Fruit fly (Drosophila melanogaster) whole organism, embryonic: ENCODE measurements around the gene msb1l.

Experiments
- BtbVII ChIP-seq: fragments of 200-800 bp; sonication (Bioruptor generic); optimal IDR thresholded peaks from 3 replicates; lab custom pipeline; 2017; ENCODE audit warnings: missing biosample characterization, mild to moderate bottlenecking, missing genetic modification characterization
- CG10209 ChIP-seq: fragments of 200-800 bp; sonication (Bioruptor generic); optimal IDR thresholded peaks from 3 replicates; lab custom pipeline; 2017; ENCODE audit warnings: missing biosample characterization, mild to moderate bottlenecking, missing genetic modification characterization, missing genetic modification reagents
- CG10959 ChIP-seq: fragments of 200-800 bp; sonication (Bioruptor generic); IDR thresholded peaks from 2 replicates; pipeline ENCODE4 v1.3.6; 2022; ENCODE audit warnings: missing biosample characterization, missing genetic modification characterization
- CG11085 ChIP-seq: fragments of 200-800 bp; sonication (Bioruptor generic); IDR thresholded peaks from 2 replicates; pipeline ENCODE4 v1.3.6; 2022; ENCODE audit warnings: missing biosample characterization, missing genetic modification characterization
- CG11504 ChIP-seq: fragments of 200-800 bp; sonication (Bioruptor generic); optimal IDR thresholded peaks from 3 replicates; lab custom pipeline; 2019; ENCODE audit warnings: missing biosample characterization, mild to moderate bottlenecking, missing genetic modification characterization, moderate library complexity
- CG12071 ChIP-seq: fragments of 200-800 bp; sonication (Bioruptor generic); optimal IDR thresholded peaks from 3 replicates; lab custom pipeline; 2018; ENCODE audit warnings: missing biosample characterization, mild to moderate bottlenecking, missing genetic modification characterization
- CG12391 ChIP-seq: fragments of 200-800 bp; sonication (Bioruptor generic); optimal IDR thresholded peaks from 3 replicates; lab custom pipeline; 2018; ENCODE audit warnings: missing biosample characterization, mild to moderate bottlenecking, missing genetic modification characterization, moderate library complexity
- CG13894 ChIP-seq: fragments of 200-800 bp; sonication (Bioruptor generic); optimal IDR thresholded peaks from 3 replicates; lab custom pipeline; 2018; ENCODE audit warnings: missing biosample characterization, mild to moderate bottlenecking, missing genetic modification characterization, moderate library complexity
- CG17912 ChIP-seq: fragments of 200-800 bp; sonication (Bioruptor generic); optimal IDR thresholded peaks from 2 replicates; lab custom pipeline; 2018; ENCODE audit warnings: missing biosample characterization, mild to moderate bottlenecking, missing genetic modification characterization
- CG32767 ChIP-seq: fragments of 200-800 bp; sonication (Bioruptor generic); IDR thresholded peaks from 2 replicates; pipeline ENCODE4 v1.3.6; 2022; ENCODE audit warnings: missing biosample characterization, missing genetic modification characterization
- CG3407 ChIP-seq: fragments of 200-800 bp; sonication (Bioruptor generic); optimal IDR thresholded peaks from 2 replicates; lab custom pipeline; 2018; ENCODE audit warnings: missing biosample characterization, mild to moderate bottlenecking, missing genetic modification characterization
- CG34376 ChIP-seq: fragments of 200-800 bp; sonication (Bioruptor generic); optimal IDR thresholded peaks from 2 replicates; lab custom pipeline; 2018; ENCODE audit warnings: missing biosample characterization, mild to moderate bottlenecking, missing genetic modification characterization
- CG4820 ChIP-seq: fragments of 200-800 bp; sonication (Bioruptor generic); optimal IDR thresholded peaks from 3 replicates; lab custom pipeline; 2016; ENCODE audit warnings: missing biosample characterization, missing genetic modification characterization
- CG6813 ChIP-seq: fragments of 200-800 bp; sonication (Bioruptor generic); optimal IDR thresholded peaks from 2 replicates; lab custom pipeline; 2017; ENCODE audit warnings: missing biosample characterization, missing genetic modification characterization, mild to moderate bottlenecking, moderate library complexity, missing genetic modification reagents
- CG7928 ChIP-seq: fragments of 200-800 bp; sonication (Bioruptor generic); optimal IDR thresholded peaks from 2 replicates; lab custom pipeline; 2017; ENCODE audit warnings: missing biosample characterization, mild to moderate bottlenecking, missing genetic modification characterization
- CG9727 ChIP-seq: fragments of 200-800 bp; sonication (Bioruptor generic); optimal IDR thresholded peaks from 3 replicates; lab custom pipeline; 2017; ENCODE audit warnings: missing biosample characterization, mild to moderate bottlenecking, missing genetic modification characterization
- Chrac-16 ChIP-seq: fragments of 200-800 bp; sonication (Bioruptor generic); optimal IDR thresholded peaks from 3 replicates; lab custom pipeline; 2016; ENCODE audit warnings: missing biosample characterization, missing genetic modification characterization
- Dip3 ChIP-seq: fragments of 200-800 bp; sonication (Bioruptor generic); optimal IDR thresholded peaks from 3 replicates; lab custom pipeline; 2016; ENCODE audit warnings: missing biosample characterization, missing genetic modification characterization
- ERR ChIP-seq: fragments of 200-800 bp; sonication (Bioruptor generic); optimal IDR thresholded peaks from 2 replicates; lab custom pipeline; 2016; ENCODE audit warnings: missing biosample characterization, missing genetic modification characterization
- HLHmδ ChIP-seq: fragments of 200-800 bp; sonication (Bioruptor generic); optimal IDR thresholded peaks from 2 replicates; lab custom pipeline; 2018; ENCODE audit warnings: missing biosample characterization, mild to moderate bottlenecking, missing genetic modification characterization, moderate library complexity
- Hand ChIP-seq: fragments of 200-800 bp; sonication (Bioruptor generic); optimal IDR thresholded peaks from 2 replicates; lab custom pipeline; 2017; ENCODE audit warnings: mild to moderate bottlenecking, missing biosample characterization, missing genetic modification reagents, missing genetic modification characterization
- Max ChIP-seq: fragments of 200-800 bp; sonication (Bioruptor generic); optimal IDR thresholded peaks from 2 replicates; lab custom pipeline; 2016; ENCODE audit warnings: missing biosample characterization, mild to moderate bottlenecking, missing genetic modification characterization
- Nf-YB ChIP-seq: fragments of 200-800 bp; sonication (Bioruptor generic); optimal IDR thresholded peaks from 3 replicates; lab custom pipeline; 2019; ENCODE audit warnings: missing biosample characterization, mild to moderate bottlenecking, missing genetic modification characterization, moderate library complexity
- Sox100B ChIP-seq: fragments of 200-800 bp; sonication (Bioruptor generic); optimal IDR thresholded peaks from 3 replicates; lab custom pipeline; 2018; ENCODE audit warnings: missing biosample characterization, mild to moderate bottlenecking, missing genetic modification characterization
- Xbp1 ChIP-seq: fragments of 200-800 bp; sonication (Bioruptor generic); optimal IDR thresholded peaks from 3 replicates; lab custom pipeline; 2016; ENCODE audit warnings: missing biosample characterization, mild to moderate bottlenecking, missing genetic modification characterization
- Xrp1 ChIP-seq: fragments of 200-800 bp; sonication (Bioruptor generic); IDR thresholded peaks from 2 replicates; pipeline ENCODE4 v1.3.6; 2022; ENCODE audit warnings: missing biosample characterization, missing genetic modification characterization
- ara ChIP-seq: fragments of 200-800 bp; sonication (Bioruptor generic); IDR thresholded peaks from 2 replicates; pipeline ENCODE4 v1.3.6; 2022; ENCODE audit warnings: missing biosample characterization, missing genetic modification characterization
- bab2 ChIP-seq: fragments of 200-800 bp; sonication (Bioruptor generic); optimal IDR thresholded peaks from 2 replicates; lab custom pipeline; 2016; ENCODE audit warnings: missing biosample characterization, missing genetic modification characterization
- corto ChIP-seq: fragments of 200-800 bp; sonication (Bioruptor generic); optimal IDR thresholded peaks from 2 replicates; lab custom pipeline; 2016; ENCODE audit warnings: missing biosample characterization, mild to moderate bottlenecking, missing genetic modification characterization, moderate library complexity
- croc ChIP-seq: fragments of 200-800 bp; sonication (Bioruptor generic); conservative IDR thresholded peaks from 3 replicates; pipeline ENCODE4 v1.3.6; 2022; ENCODE audit warnings: missing biosample characterization, missing genetic modification characterization
- dimm ChIP-seq: fragments of 200-800 bp; sonication (Bioruptor generic); IDR thresholded peaks from 2 replicates; pipeline ENCODE4 v1.3.6; 2022; ENCODE audit warnings: missing biosample characterization, missing genetic modification characterization
- dpn ChIP-seq, 2 experiments: fragments of 200-800 bp; sonication (Bioruptor generic); optimal IDR thresholded peaks; 3 replicates each; lab custom pipeline; 2016; ENCODE audit warnings: missing biosample characterization in 2 of 2, missing genetic modification characterization in 2 of 2
- fd96Cb ChIP-seq: fragments of 200-800 bp; sonication (Bioruptor generic); optimal IDR thresholded peaks from 2 replicates; lab custom pipeline; 2018; ENCODE audit warnings: missing biosample characterization, mild to moderate bottlenecking, missing genetic modification characterization, moderate library complexity
- gce ChIP-seq: fragments of 200-800 bp; sonication (Bioruptor generic); IDR thresholded peaks from 3 replicates; pipeline ENCODE4 v1.3.6; 2022; ENCODE audit warnings: missing biosample characterization, missing genetic modification characterization
- gem ChIP-seq: fragments of 200-800 bp; sonication (Bioruptor generic); optimal IDR thresholded peaks from 2 replicates; lab custom pipeline; 2019; ENCODE audit warnings: missing biosample characterization, mild to moderate bottlenecking, missing genetic modification characterization, moderate library complexity
- gsb-n ChIP-seq: fragments of 200-800 bp; sonication (Bioruptor generic); optimal IDR thresholded peaks from 3 replicates; lab custom pipeline; 2018; ENCODE audit warnings: missing biosample characterization, mild to moderate bottlenecking, missing genetic modification characterization
- gt ChIP-seq: fragments of 200-800 bp; sonication (Bioruptor generic); IDR thresholded peaks from 2 replicates; pipeline ENCODE4 v1.3.6; 2022; ENCODE audit warnings: missing biosample characterization, missing genetic modification characterization
- h ChIP-seq: fragments of >200 bp; optimal IDR thresholded peaks from 2 replicates; lab custom pipeline; 2017
- lola ChIP-seq, 3 experiments: fragments of >200 bp in 2 of 3; fragments of 200-800 bp in 1 of 3; sonication (Bioruptor generic) in 1 of 3; optimal IDR thresholded peaks; 2 replicates each; lab custom pipeline; 2017 to 2019; ENCODE audit warnings: missing biosample characterization in 3 of 3, missing genetic modification characterization in 3 of 3, mild to moderate bottlenecking in 1 of 3, moderate library complexity in 1 of 3
- phol ChIP-seq: fragments of 200-800 bp; sonication (Bioruptor generic); optimal IDR thresholded peaks from 3 replicates; lab custom pipeline; 2018; ENCODE audit warnings: missing biosample characterization, mild to moderate bottlenecking, missing genetic modification characterization, moderate library complexity
- pum ChIP-seq: fragments of 200-800 bp; sonication (Bioruptor generic); optimal IDR thresholded peaks from 2 replicates; lab custom pipeline; 2016; ENCODE audit warnings: missing biosample characterization, missing genetic modification characterization
- pzg ChIP-seq: fragments of 200-800 bp; sonication (Bioruptor generic); optimal IDR thresholded peaks from 3 replicates; lab custom pipeline; 2018; ENCODE audit warnings: missing biosample characterization, mild to moderate bottlenecking, missing genetic modification characterization, moderate library complexity
- sc ChIP-seq, 3 experiments: fragments of >200 bp in 2 of 3; fragments of 200-800 bp in 1 of 3; sonication (Bioruptor generic) in 1 of 3; optimal IDR thresholded peaks; 2 replicates in 2 of 3; 3 replicates in 1 of 3; lab custom pipeline; 2017; ENCODE audit warnings: mild to moderate bottlenecking in 1 of 3, missing biosample characterization in 1 of 3, missing genetic modification characterization in 1 of 3, missing genetic modification reagents in 1 of 3
- sisA ChIP-seq: fragments of 200-800 bp; sonication (Bioruptor generic); IDR thresholded peaks from 2 replicates; pipeline ENCODE4 v1.3.6; 2022; ENCODE audit warnings: missing biosample characterization, missing genetic modification characterization
- tap ChIP-seq: fragments of 200-800 bp; optimal IDR thresholded peaks from 3 replicates; lab custom pipeline; 2019; ENCODE audit warnings: missing biosample characterization, mild to moderate bottlenecking, missing genetic modification characterization, moderate library complexity
- tup ChIP-seq: fragments of 200-800 bp; sonication (Bioruptor generic); optimal IDR thresholded peaks from 2 replicates; lab custom pipeline; 2016; ENCODE audit warnings: missing biosample characterization, mild to moderate bottlenecking, missing genetic modification characterization, moderate library complexity
- twi ChIP-seq: fragments of 200-800 bp; optimal IDR thresholded peaks from 2 replicates; lab custom pipeline; 2019; ENCODE audit warnings: missing biosample characterization, mild to moderate bottlenecking, missing genetic modification characterization, moderate library complexity
- unpg ChIP-seq: fragments of 200-800 bp; sonication (Bioruptor generic); optimal IDR thresholded peaks from 3 replicates; lab custom pipeline; 2018; ENCODE audit warnings: missing biosample characterization, mild to moderate bottlenecking, missing genetic modification characterization, moderate library complexity

The msb1l gene

dm6 chr2L:19537779-19538456 lies 39.6 kb upstream of the msb1l start, which contains the start of gene CG13082 (continued):
- peak; percentile 28 for TF ChIP-seq Chrac-16 (GFP tag; lab: Kevin White, UChicago)
- peak; percentile 20 for TF ChIP-seq tap (tag; lab: Kevin White, UChicago)
- TF ChIP-seq pzg (GFP tag; lab: Kevin White, UChicago), result no peak
- TF ChIP-seq Xrp1 (GFP tag; lab: Robert Waterston, UW), result peak; percentile 81
- peak; percentile 61 for TF ChIP-seq CG4820 (GFP tag; lab: Kevin White, UChicago)
- no peak for TF ChIP-seq CG13894 (tag; lab: Kevin White, UChicago)
- TF ChIP-seq CG32767 (GFP tag; lab: Robert Waterston, UW), result 0 out of 2 replicates have a peak, but pooled peaks have one; percentile 16
- TF ChIP-seq gsb-n (tag; lab: Kevin White, UChicago), result peak; percentile 77
- TF ChIP-seq CG9727 (GFP tag; lab: Kevin White, UChicago), result peak; percentile 58
- TF ChIP-seq CG12391 (tag; lab: Kevin White, UChicago), result peak; percentile 55
- no peak for TF ChIP-seq CG17912
- peak; percentile 31 for TF ChIP-seq Xbp1 (GFP tag; lab: Kevin White, UChicago)
- peak; percentile 50 for TF ChIP-seq croc (GFP tag; lab: Robert Waterston, UW)
- TF ChIP-seq BtbVII, result no peak
- TF ChIP-seq gce (GFP tag; lab: Robert Waterston, UW), result no peak
- peak; percentile 21 for TF ChIP-seq Max
- peak; percentile 42; the same call in 1 of the 2 replicates for TF ChIP-seq sisA (GFP tag; lab: Robert Waterston, UW)
- peak; percentile 76 for TF ChIP-seq gem (tag; lab: Kevin White, UChicago)
- peak; percentile 37 for TF ChIP-seq pum (GFP tag; lab: Kevin White, UChicago)
- peak in 1 of 2 experiments; percentile 9 for TF ChIP-seq dpn (GFP tag; optimal IDR thresholded peaks at IDR 0.05; lab: Kevin White, UChicago)
- TF ChIP-seq fd96Cb (tag; lab: Kevin White, UChicago), result peak; percentile 59
- TF ChIP-seq Sox100B (GFP tag; lab: Kevin White, UChicago), result peak; percentile 48
- TF ChIP-seq corto (GFP tag; lab: Kevin White, UChicago), result peak; percentile 35
- TF ChIP-seq CG34376, result no peak
- peak; percentile 3 for TF ChIP-seq CG6813 (GFP tag; lab: Kevin White, UChicago)
- TF ChIP-seq HLHmδ (GFP tag; lab: Kevin White, UChicago), result no peak
- TF ChIP-seq ara (GFP tag; lab: Robert Waterston, UW), result peak; percentile 51; the same call in 1 of the 2 replicates
- peak; percentile 27 for TF ChIP-seq Dip3 (GFP tag; lab: Kevin White, UChicago)
- TF ChIP-seq sc (optimal IDR thresholded peaks at IDR 0.05; lab: Kevin White, UChicago), result no peak
- TF ChIP-seq sc (GFP tag; optimal IDR thresholded peaks at IDR 0.05; lab: Kevin White, UChicago), result peak; percentile 61
- TF ChIP-seq CG10209 (GFP tag; lab: Kevin White, UChicago), result peak; percentile 48
- TF ChIP-seq phol (tag; lab: Kevin White, UChicago), result peak; percentile 74
- peak; percentile 24 for TF ChIP-seq Nf-YB (GFP tag; lab: Kevin White, UChicago)
- no peak for TF ChIP-seq dimm (GFP tag; lab: Robert Waterston, UW)
- peak in 1 of 3 experiments; percentile 80 for TF ChIP-seq lola (GFP tag; optimal IDR thresholded peaks at IDR 0.05; lab: Kevin White, UChicago)
- TF ChIP-seq tup, result peak; percentile 10
- no peak for TF ChIP-seq CG12071 (GFP tag; lab: Kevin White, UChicago)
- no peak for TF ChIP-seq ERR (GFP tag; lab: Kevin White, UChicago)
- TF ChIP-seq twi, result peak; percentile 39
- peak; percentile 27 for TF ChIP-seq CG3407 (GFP tag; lab: Kevin White, UChicago)
- 0 out of 2 replicates have a peak, but pooled peaks have one; percentile 18 for TF ChIP-seq CG10959 (GFP tag; lab: Robert Waterston, UW)
- TF ChIP-seq CG11085 (GFP tag; lab: Robert Waterston, UW), result no peak
- no peak for TF ChIP-seq CG7928 (GFP tag; lab: Kevin White, UChicago)
- no peak for TF ChIP-seq Hand (GFP tag; lab: Kevin White, UChicago)
- no peak for TF ChIP-seq gt (GFP tag; lab: Robert Waterston, UW)
- peak; percentile 55 for TF ChIP-seq bab2
- TF ChIP-seq h (lab: Kevin White, UChicago), result no peak
- TF ChIP-seq CG11504 (tag; lab: Kevin White, UChicago), result peak; percentile 64
- peak; percentile 63 for TF ChIP-seq unpg
